Worm (Caenorhabditis elegans) whole organism, L1 larva: ENCODE data around the gene R09E10.13.
"Not testable (repeated sequence)": the region's sequence is repeated elsewhere in the genome, so short reads cannot be mapped to it uniquely, and the experiment has no call there.

Experiments
- C04F5.9 ChIP-seq: sonication (generic microtip); optimal IDR thresholded peaks from 2 replicates; lab custom pipeline; 2016; ENCODE audit warnings: missing genetic modification characterization, missing compliant biosample characterization
- alr-1 ChIP-seq: fragments of 200-800 bp; sonication (Bioruptor generic); optimal IDR thresholded peaks from 2 replicates; lab custom pipeline; 2018; ENCODE audit warnings: borderline replicate concordance, mild to moderate bottlenecking, missing genetic modification characterization, missing compliant biosample characterization
- ama-1 ChIP-seq: fragments of 150-350 bp; optimal IDR thresholded peaks from 2 replicates; lab custom pipeline; 2014
- dpl-1 ChIP-seq, 3 experiments: fragments of 150-350 bp in 2 of 3; sonication (generic microtip) in 1 of 3; optimal IDR thresholded peaks; 2 replicates each; lab custom pipeline; 2014 to 2017; ENCODE audit warnings: missing biosample characterization in 3 of 3, missing genetic modification characterization in 3 of 3, missing genetic modification reagents in 3 of 3
- efl-1 ChIP-seq, 4 experiments: fragments of 150-350 bp; optimal IDR thresholded peaks in 3 of 4; peaks in 1 of 4; 1 replicate in 1 of 4; 2 replicates in 3 of 4; lab custom pipeline; 2014; ENCODE audit warnings: missing biosample characterization in 2 of 4, missing genetic modification characterization in 2 of 4, missing genetic modification reagents in 2 of 4
- efl-3 ChIP-seq: fragments of 200-800 bp; sonication (Bioruptor generic); optimal IDR thresholded peaks from 2 replicates; lab custom pipeline; 2018; ENCODE audit warnings: mild to moderate bottlenecking, missing genetic modification characterization, missing compliant biosample characterization
- ets-5 ChIP-seq: fragments of 200-800 bp; sonication (Bioruptor generic); IDR thresholded peaks from 2 replicates; pipeline ENCODE4 v1.3.6; 2022; ENCODE audit warnings: missing genetic modification characterization, missing compliant biosample characterization
- fkh-10 ChIP-seq: sonication (generic microtip); optimal IDR thresholded peaks from 2 replicates; lab custom pipeline; 2017; ENCODE audit warnings: missing biosample characterization, missing genetic modification reagents, missing genetic modification characterization
- fkh-8 ChIP-seq: sonication (generic microtip); optimal IDR thresholded peaks from 2 replicates; lab custom pipeline; 2016; ENCODE audit warnings: mild to moderate bottlenecking, missing genetic modification characterization, missing compliant biosample characterization
- grh-1 ChIP-seq: fragments of 200-800 bp; sonication (Bioruptor generic); IDR thresholded peaks from 2 replicates; pipeline ENCODE4 v1.3.6; 2022; ENCODE audit warnings: missing genetic modification reagents, missing genetic modification characterization, missing compliant biosample characterization
- hlh-17 ChIP-seq: fragments of 200-800 bp; sonication (Bioruptor generic); optimal IDR thresholded peaks from 2 replicates; lab custom pipeline; 2018; ENCODE audit warnings: missing genetic modification characterization, mild to moderate bottlenecking, missing compliant biosample characterization, moderate library complexity, borderline replicate concordance
- hpl-2 ChIP-seq: fragments of 150-350 bp; optimal IDR thresholded peaks from 2 replicates; lab custom pipeline; 2014; ENCODE audit warnings: missing biosample characterization, missing genetic modification reagents, missing genetic modification characterization
- irx-1 ChIP-seq: sonication (generic microtip); optimal IDR thresholded peaks from 2 replicates; lab custom pipeline; 2016; ENCODE audit warnings: missing genetic modification characterization, missing compliant biosample characterization
- lin-14 ChIP-seq: fragments of 200-800 bp; sonication (Bioruptor generic); optimal IDR thresholded peaks from 2 replicates; lab custom pipeline; 2018; ENCODE audit warnings: mild to moderate bottlenecking, missing genetic modification characterization, moderate library complexity, missing compliant biosample characterization
- lin-35 ChIP-seq, 2 experiments: fragments of 150-350 bp; optimal IDR thresholded peaks; 2 replicates each; lab custom pipeline; 2014; ENCODE audit warnings: missing biosample characterization in 2 of 2, missing genetic modification characterization in 2 of 2, missing genetic modification reagents in 2 of 2
- lir-3 ChIP-seq: sonication (generic microtip); optimal IDR thresholded peaks from 2 replicates; lab custom pipeline; 2016; ENCODE audit warnings: mild to moderate bottlenecking, missing genetic modification characterization, moderate library complexity, missing compliant biosample characterization; ENCODE audit not compliant: poor library complexity
- lsy-2 ChIP-seq, 2 experiments: fragments of 150-350 bp; optimal IDR thresholded peaks; 2 replicates each; lab custom pipeline; 2014; ENCODE audit warnings: missing biosample characterization in 2 of 2, missing genetic modification characterization in 2 of 2
- mep-1 ChIP-seq: fragments of 150-350 bp; optimal IDR thresholded peaks from 2 replicates; lab custom pipeline; 2014; ENCODE audit warnings: missing biosample characterization, missing genetic modification characterization
- nhr-11 ChIP-seq: fragments of 150-350 bp; optimal IDR thresholded peaks from 2 replicates; lab custom pipeline; 2014; ENCODE audit warnings: missing biosample characterization, missing genetic modification characterization
- nhr-12 ChIP-seq: sonication (generic microtip); optimal IDR thresholded peaks from 2 replicates; lab custom pipeline; 2017; ENCODE audit warnings: missing biosample characterization, missing genetic modification characterization
- nhr-19 ChIP-seq: fragments of 200-800 bp; sonication (Bioruptor generic); conservative IDR thresholded peaks from 2 replicates; pipeline ENCODE4 v1.3.6; 2022; ENCODE audit warnings: missing genetic modification characterization, missing compliant biosample characterization
- nhr-28 ChIP-seq: fragments of 150-350 bp; optimal IDR thresholded peaks from 2 replicates; lab custom pipeline; 2014; ENCODE audit warnings: missing biosample characterization, missing genetic modification characterization
- nhr-47 ChIP-seq: sonication (generic microtip); optimal IDR thresholded peaks from 2 replicates; lab custom pipeline; 2016; ENCODE audit warnings: mild to moderate bottlenecking, missing genetic modification characterization, moderate library complexity, missing compliant biosample characterization
- nhr-71 ChIP-seq: sonication (generic microtip); optimal IDR thresholded peaks from 2 replicates; lab custom pipeline; 2016; ENCODE audit warnings: mild to moderate bottlenecking, missing genetic modification characterization, moderate library complexity, missing compliant biosample characterization
- nhr-76 ChIP-seq: sonication (generic microtip); optimal IDR thresholded peaks from 2 replicates; lab custom pipeline; 2017; ENCODE audit warnings: missing biosample characterization, missing genetic modification characterization
- nhr-77 ChIP-seq: fragments of 150-350 bp; optimal IDR thresholded peaks from 2 replicates; lab custom pipeline; 2014; ENCODE audit warnings: missing biosample characterization, missing genetic modification characterization
- nhr-84 ChIP-seq: sonication (generic microtip); optimal IDR thresholded peaks from 2 replicates; lab custom pipeline; 2017; ENCODE audit warnings: missing biosample characterization, missing genetic modification characterization
- nhr-85 ChIP-seq: sonication (generic microtip); peaks from one replicate; lab custom pipeline; 2016; ENCODE audit warnings: missing genetic modification characterization, inconsistent platforms, missing compliant biosample characterization
- nhr-90 ChIP-seq: sonication (generic microtip); optimal IDR thresholded peaks from 2 replicates; lab custom pipeline; 2016; ENCODE audit warnings: mild to moderate bottlenecking, missing genetic modification characterization, missing compliant biosample characterization; ENCODE audit not compliant: poor library complexity
- pag-3 ChIP-seq: sonication (generic microtip); optimal IDR thresholded peaks from 2 replicates; lab custom pipeline; 2017; ENCODE audit warnings: missing genetic modification characterization, mild to moderate bottlenecking, missing compliant biosample characterization, antibody characterized with exemption, borderline replicate concordance; ENCODE audit not compliant: insufficient read depth
- pqm-1 ChIP-seq: sonication (generic microtip); optimal IDR thresholded peaks from 3 replicates; lab custom pipeline; 2017; ENCODE audit warnings: missing biosample characterization, missing genetic modification characterization
- rnt-1 ChIP-seq: sonication (generic microtip); optimal IDR thresholded peaks from 2 replicates; lab custom pipeline; 2016; ENCODE audit warnings: mild to moderate bottlenecking, missing genetic modification characterization, moderate library complexity, missing compliant biosample characterization
- snu-23 ChIP-seq: sonication (generic microtip); optimal IDR thresholded peaks from 2 replicates; lab custom pipeline; 2016; ENCODE audit warnings: missing genetic modification characterization, missing compliant biosample characterization
- sox-4 ChIP-seq: sonication (generic microtip); optimal IDR thresholded peaks from 2 replicates; lab custom pipeline; 2016; ENCODE audit warnings: missing genetic modification characterization, missing compliant biosample characterization
- swsn-7 ChIP-seq: sonication (generic microtip); optimal IDR thresholded peaks from 2 replicates; lab custom pipeline; 2016; ENCODE audit warnings: missing genetic modification characterization, missing compliant biosample characterization
- tlp-1 ChIP-seq: fragments of 150-350 bp; optimal IDR thresholded peaks from 2 replicates; lab custom pipeline; 2014; ENCODE audit warnings: missing biosample characterization, missing genetic modification characterization
- unc-130 ChIP-seq: fragments of 150-350 bp; optimal IDR thresholded peaks from 2 replicates; lab custom pipeline; 2017; ENCODE audit warnings: missing biosample characterization, missing genetic modification characterization, inconsistent platforms
- unc-62 ChIP-seq: fragments of 150-350 bp; optimal IDR thresholded peaks from 2 replicates; lab custom pipeline; 2014; ENCODE audit warnings: missing biosample characterization, missing genetic modification reagents, missing genetic modification characterization
- unc-86 ChIP-seq: sonication (generic microtip); optimal IDR thresholded peaks from 2 replicates; lab custom pipeline; 2016; ENCODE audit warnings: missing genetic modification characterization, missing compliant biosample characterization
- unc-98 ChIP-seq: fragments of 200-800 bp; sonication (Bioruptor generic); IDR thresholded peaks from 2 replicates; pipeline ENCODE4 v1.3.6; 2022; ENCODE audit warnings: missing genetic modification characterization, missing compliant biosample characterization
- vab-15 ChIP-seq: sonication (generic microtip); optimal IDR thresholded peaks from 2 replicates; lab custom pipeline; 2017; ENCODE audit warnings: missing genotype, mild to moderate bottlenecking, missing genetic modification characterization, missing compliant biosample characterization
- ztf-4 ChIP-seq: fragments of 150-350 bp; optimal IDR thresholded peaks from 2 replicates; lab custom pipeline; 2014; ENCODE audit warnings: missing biosample characterization, missing genetic modification characterization

R09E10.13 gene

ce11 chrIV:10330962-10331361 lies 36.0 kb upstream of the R09E10.13 start (continued):
- TF ChIP-seq dpl-1 (GFP tag; optimal IDR thresholded peaks at IDR 0.05; lab: Kevin White, UChicago) (no peak), sox-4 (no peak), lin-35 (GFP tag; optimal IDR thresholded peaks at IDR 0.05; lab: Kevin White, UChicago) (peak in 1 of 2 experiments; percentile 52), unc-86 (tag; lab: Kevin White, UChicago) (no peak), lsy-2 (tag; optimal IDR thresholded peaks at IDR 0.05; lab: Kevin White, UChicago) (no peak), ets-5 (GFP tag; lab: Robert Waterston, UW) (no peak), lir-3 (tag; lab: Kevin White, UChicago) (no peak), nhr-19 (GFP tag; lab: Robert Waterston, UW) (no peak), hpl-2 (GFP tag; lab: Kevin White, UChicago) (no peak), nhr-71 (tag; lab: Kevin White, UChicago) (peak; percentile 13), swsn-7 (tag; lab: Kevin White, UChicago) (peak; percentile 0), efl-3 (GFP tag; lab: Kevin White, UChicago) (no peak), pqm-1 (tag; lab: Kevin White, UChicago) (no peak), nhr-77 (tag; lab: Kevin White, UChicago) (peak; percentile 13), hlh-17 (GFP tag; lab: Kevin White, UChicago) (no peak), grh-1 (GFP tag; lab: Robert Waterston, UW) (no peak), efl-1 (optimal IDR thresholded peaks at IDR 0.05; lab: Kevin White, UChicago) (no peak), efl-1 (GFP tag; optimal IDR thresholded peaks at IDR 0.05 in 1 of 2; lab: Kevin White, UChicago) (peak in 1 of 2 experiments; percentile 37), nhr-90 (tag; lab: Kevin White, UChicago) (peak; percentile 11), snu-23 (peak; percentile 13), nhr-76 (no peak), unc-62 (GFP tag; lab: Kevin White, UChicago) (no peak), alr-1 (tag; lab: Kevin White, UChicago) (no peak), lin-14 (GFP tag; lab: Kevin White, UChicago) (peak; percentile 66), nhr-47 (tag; lab: Kevin White, UChicago) (peak; percentile 9), unc-98 (GFP tag; lab: Robert Waterston, UW) (no peak), ama-1 (lab: Kevin White, UChicago) (no peak), fkh-10 (GFP tag; lab: Kevin White, UChicago) (peak; percentile 15), fkh-8 (tag; lab: Kevin White, UChicago) (peak; percentile 53), ztf-4 (tag; lab: Kevin White, UChicago) (no peak), unc-130 (tag; lab: Kevin White, UChicago) (no peak)
- TF ChIP-seq, all 84 proteins: peak for 20

ce11 chrIV:10322650-10323049 lies 27.7 kb upstream of the R09E10.13 start, which contains the start of gene R09E10.1:
Gene R09E10.1 (minus strand): TSS chrIV:10322750.
- not testable (repeated sequence) for TF ChIP-seq lin-14 (GFP tag; lab: Kevin White, UChicago); fkh-10 (GFP tag; lab: Kevin White, UChicago); tlp-1 (tag; lab: Kevin White, UChicago)

- TF ChIP-seq rnt-1 (tag; lab: Kevin White, UChicago) (no peak), nhr-47 (tag; lab: Kevin White, UChicago) (no peak), nhr-71 (tag; lab: Kevin White, UChicago) (no peak), nhr-12 (tag; lab: Kevin White, UChicago) (no peak), nhr-77 (tag; lab: Kevin White, UChicago) (no peak), nhr-85 (no peak)
These were observed 23.3 kb upstream of the R09E10.13 start, which contains the start of gene R09E10.2 for ce11 chrIV:10318199-10318598. Gene R09E10.2 (minus strand): TSS chrIV:10318299.

- TF ChIP-seq mep-1 (no peak), nhr-19 (GFP tag; lab: Robert Waterston, UW) (no peak), pqm-1 (tag; lab: Kevin White, UChicago) (no peak), nhr-28 (tag; lab: Kevin White, UChicago) (no peak), pag-3 (tag; lab: Kevin White, UChicago) (no peak), C04F5.9 (tag; lab: Kevin White, UChicago) (no peak), dpl-1 (GFP tag; optimal IDR thresholded peaks at IDR 0.05; lab: Kevin White, UChicago) (no peak), rnt-1 (tag; lab: Kevin White, UChicago) (no peak), unc-86 (tag; lab: Kevin White, UChicago) (no peak), snu-23 (no peak), lsy-2 (tag; optimal IDR thresholded peaks at IDR 0.05; lab: Kevin White, UChicago) (no peak), sox-4 (no peak), nhr-84 (no peak), vab-15 (tag; lab: Kevin White, UChicago) (no peak), ztf-4 (tag; lab: Kevin White, UChicago) (no peak), nhr-47 (tag; lab: Kevin White, UChicago) (no peak), irx-1 (tag; lab: Kevin White, UChicago) (no peak), nhr-11 (tag; lab: Kevin White, UChicago) (no peak)
These were observed 18.6 kb upstream of the R09E10.13 start, which contains the start of gene acs-18 for ce11 chrIV:10313565-10313964. Gene acs-18 (minus strand): TSS chrIV:10313665.
